Fruit fly (Drosophila melanogaster) whole organism, embryonic: ENCODE measurements around the gene CG10996.

ENCODE experiments used
- Aef1 ChIP-seq: fragments of 200-800 bp; sonication (Bioruptor generic); IDR thresholded peaks from 3 replicates; pipeline ENCODE4 v1.3.6; 2022; ENCODE audit warnings: missing biosample characterization, missing genetic modification characterization
- CG10209 ChIP-seq: fragments of 200-800 bp; sonication (Bioruptor generic); optimal IDR thresholded peaks from 3 replicates; lab custom pipeline; 2017; ENCODE audit warnings: missing biosample characterization, mild to moderate bottlenecking, missing genetic modification characterization, missing genetic modification reagents
- CG10274 ChIP-seq: fragments of 200-800 bp; sonication (Bioruptor generic); optimal IDR thresholded peaks from 3 replicates; lab custom pipeline; 2017; ENCODE audit warnings: missing biosample characterization, mild to moderate bottlenecking, missing genetic modification characterization
- CG10654 ChIP-seq: fragments of 200-800 bp; sonication (Bioruptor generic); optimal IDR thresholded peaks from 2 replicates; lab custom pipeline; 2016; ENCODE audit warnings: missing biosample characterization, missing genetic modification characterization
- CG11093 ChIP-seq: fragments of 200-800 bp; sonication (Bioruptor generic); IDR thresholded peaks from 3 replicates; pipeline ENCODE4 v1.3.6; 2022; ENCODE audit warnings: missing biosample characterization, missing genetic modification characterization
- CG12391 ChIP-seq: fragments of 200-800 bp; sonication (Bioruptor generic); optimal IDR thresholded peaks from 3 replicates; lab custom pipeline; 2018; ENCODE audit warnings: missing biosample characterization, mild to moderate bottlenecking, missing genetic modification characterization, moderate library complexity
- CG14860 ChIP-seq: fragments of 200-800 bp; sonication (Bioruptor generic); IDR thresholded peaks from 3 replicates; pipeline ENCODE4 v1.3.6; 2022; ENCODE audit warnings: missing biosample characterization, missing genetic modification characterization; ENCODE audit not compliant: partially characterized antibody
- CG14965 ChIP-seq: fragments of 200-800 bp; sonication (Bioruptor generic); optimal IDR thresholded peaks from 2 replicates; lab custom pipeline; 2016; ENCODE audit warnings: missing biosample characterization, missing genetic modification characterization, borderline replicate concordance
- CG15073 ChIP-seq: fragments of 200-800 bp; sonication (Bioruptor generic); optimal IDR thresholded peaks from 2 replicates; lab custom pipeline; 2016; ENCODE audit warnings: missing biosample characterization, missing genetic modification characterization
- CG15696 ChIP-seq: fragments of 200-800 bp; sonication (Bioruptor generic); optimal IDR thresholded peaks from 2 replicates; lab custom pipeline; 2019; ENCODE audit warnings: missing biosample characterization, mild to moderate bottlenecking, missing genetic modification characterization, moderate library complexity
- CG17328 ChIP-seq: fragments of 200-800 bp; sonication (Bioruptor generic); IDR thresholded peaks from 2 replicates; pipeline ENCODE4 v1.3.6; 2022; ENCODE audit warnings: missing biosample characterization, missing genetic modification characterization
- CG17568 ChIP-seq: fragments of 200-800 bp; sonication (Bioruptor generic); optimal IDR thresholded peaks from 2 replicates; lab custom pipeline; 2018; ENCODE audit warnings: missing biosample characterization, mild to moderate bottlenecking, missing genetic modification characterization, moderate library complexity
- CG18476 ChIP-seq: fragments of 200-800 bp; sonication (Bioruptor generic); optimal IDR thresholded peaks from 2 replicates; lab custom pipeline; 2016; ENCODE audit warnings: missing biosample characterization, mild to moderate bottlenecking, missing genetic modification characterization
- CG2116 ChIP-seq: fragments of 200-800 bp; sonication (Bioruptor generic); optimal IDR thresholded peaks from 3 replicates; lab custom pipeline; 2018; ENCODE audit warnings: missing biosample characterization, mild to moderate bottlenecking, missing genetic modification characterization
- CG2712 ChIP-seq: fragments of 200-800 bp; optimal IDR thresholded peaks from 3 replicates; lab custom pipeline; 2019; ENCODE audit warnings: missing biosample characterization, mild to moderate bottlenecking, missing genetic modification characterization, moderate library complexity
- CG4707 ChIP-seq: fragments of 200-800 bp; sonication (Bioruptor generic); optimal IDR thresholded peaks from 2 replicates; lab custom pipeline; 2018; ENCODE audit warnings: missing biosample characterization, mild to moderate bottlenecking, missing genetic modification characterization, moderate library complexity
- CG9609 ChIP-seq: fragments of 200-800 bp; sonication (Bioruptor generic); optimal IDR thresholded peaks from 3 replicates; lab custom pipeline; 2016; ENCODE audit warnings: missing biosample characterization, missing genetic modification characterization
- D19A ChIP-seq: fragments of 200-800 bp; optimal IDR thresholded peaks from 3 replicates; lab custom pipeline; 2019; ENCODE audit warnings: missing biosample characterization, mild to moderate bottlenecking, missing genetic modification characterization, moderate library complexity
- Dref ChIP-seq: fragments of 200-800 bp; sonication (Bioruptor generic); IDR thresholded peaks from 2 replicates; pipeline ENCODE4 v1.3.6; 2022; ENCODE audit warnings: missing biosample characterization, missing genetic modification characterization
- Eip74EF ChIP-seq, 2 experiments: fragments of 200-800 bp in 1 of 2; fragments of >200 bp in 1 of 2; sonication (Bioruptor generic) in 1 of 2; optimal IDR thresholded peaks; 2 replicates each; lab custom pipeline; 2017 to 2019; ENCODE audit warnings: missing biosample characterization in 2 of 2, missing genetic modification characterization in 2 of 2, mild to moderate bottlenecking in 1 of 2, moderate library complexity in 1 of 2
- Hand ChIP-seq: fragments of 200-800 bp; sonication (Bioruptor generic); optimal IDR thresholded peaks from 2 replicates; lab custom pipeline; 2017; ENCODE audit warnings: mild to moderate bottlenecking, missing biosample characterization, missing genetic modification reagents, missing genetic modification characterization
- NC2α ChIP-seq: fragments of 200-800 bp; sonication (Bioruptor generic); optimal IDR thresholded peaks from 2 replicates; lab custom pipeline; 2016; ENCODE audit warnings: missing biosample characterization, missing genetic modification characterization
- Sry-β ChIP-seq: fragments of 200-800 bp; sonication (Bioruptor generic); optimal IDR thresholded peaks from 2 replicates; lab custom pipeline; 2018; ENCODE audit warnings: missing biosample characterization, mild to moderate bottlenecking, missing genetic modification characterization, moderate library complexity
- az2 ChIP-seq: fragments of 200-800 bp; sonication (Bioruptor generic); optimal IDR thresholded peaks from 3 replicates; lab custom pipeline; 2016; ENCODE audit warnings: missing biosample characterization, missing genetic modification characterization
- bigmax ChIP-seq: fragments of 200-800 bp; sonication (Bioruptor generic); optimal IDR thresholded peaks from 2 replicates; lab custom pipeline; 2018; ENCODE audit warnings: missing biosample characterization, mild to moderate bottlenecking, missing genetic modification characterization
- chif ChIP-seq, 2 experiments: fragments of 200-800 bp; sonication (Bioruptor generic); optimal IDR thresholded peaks; 3 replicates each; lab custom pipeline; 2016; ENCODE audit warnings: missing biosample characterization in 2 of 2, missing genetic modification characterization in 2 of 2
- danr ChIP-seq: fragments of 200-800 bp; sonication (Bioruptor generic); IDR thresholded peaks from 2 replicates; pipeline ENCODE4 v1.3.6; 2022; ENCODE audit warnings: missing biosample characterization, missing genetic modification characterization
- fd3F ChIP-seq: fragments of 200-800 bp; sonication (Bioruptor generic); optimal IDR thresholded peaks from 2 replicates; lab custom pipeline; 2018; ENCODE audit warnings: missing biosample characterization, mild to moderate bottlenecking, missing genetic modification characterization, moderate library complexity
- fd96Cb ChIP-seq: fragments of 200-800 bp; sonication (Bioruptor generic); optimal IDR thresholded peaks from 2 replicates; lab custom pipeline; 2018; ENCODE audit warnings: missing biosample characterization, mild to moderate bottlenecking, missing genetic modification characterization, moderate library complexity
- grn ChIP-seq: fragments of 200-800 bp; sonication (Bioruptor generic); optimal IDR thresholded peaks from 3 replicates; lab custom pipeline; 2017; ENCODE audit warnings: missing biosample characterization, missing genetic modification characterization
- lov ChIP-seq, 2 experiments: fragments of 200-800 bp in 1 of 2; fragments of >200 bp in 1 of 2; sonication (Bioruptor generic) in 1 of 2; IDR thresholded peaks in 1 of 2; optimal IDR thresholded peaks in 1 of 2; 2 replicates in 1 of 2; 3 replicates in 1 of 2; pipeline versions ENCODE4 v1.3.6 to Lab custom; 2017 to 2022; ENCODE audit warnings: missing biosample characterization in 1 of 2, missing genetic modification characterization in 1 of 2
- luna ChIP-seq: fragments of 200-800 bp; sonication (Bioruptor generic); optimal IDR thresholded peaks from 2 replicates; lab custom pipeline; 2016; ENCODE audit warnings: missing biosample characterization, missing genetic modification characterization
- mam ChIP-seq: fragments of 200-800 bp; sonication (Bioruptor generic); optimal IDR thresholded peaks from 3 replicates; lab custom pipeline; 2016; ENCODE audit warnings: missing biosample characterization, missing genetic modification characterization
- onecut ChIP-seq: fragments of 200-800 bp; sonication (Bioruptor generic); IDR thresholded peaks from 2 replicates; pipeline ENCODE4 v1.3.6; 2022; ENCODE audit warnings: missing biosample characterization, missing genetic modification characterization
- pho ChIP-seq: fragments of 200-800 bp; sonication (Bioruptor generic); optimal IDR thresholded peaks from 2 replicates; lab custom pipeline; 2016; ENCODE audit warnings: missing biosample characterization, missing genetic modification characterization
- prd ChIP-seq, 3 experiments: fragments of >200 bp in 2 of 3; fragments of 200-800 bp in 1 of 3; sonication (Bioruptor generic) in 1 of 3; optimal IDR thresholded peaks in 2 of 3; IDR thresholded peaks in 1 of 3; 2 replicates in 2 of 3; 3 replicates in 1 of 3; pipeline versions ENCODE4 v1.3.6 to Lab custom; 2017 to 2022; ENCODE audit warnings: missing biosample characterization in 1 of 3, missing genetic modification characterization in 1 of 3
- pros ChIP-seq: fragments of 200-800 bp; sonication (Bioruptor generic); optimal IDR thresholded peaks from 3 replicates; lab custom pipeline; 2019; ENCODE audit warnings: missing biosample characterization, mild to moderate bottlenecking, missing genetic modification characterization, moderate library complexity
- pum ChIP-seq: fragments of 200-800 bp; sonication (Bioruptor generic); optimal IDR thresholded peaks from 2 replicates; lab custom pipeline; 2016; ENCODE audit warnings: missing biosample characterization, missing genetic modification characterization
- repo ChIP-seq: fragments of 200-800 bp; sonication (Bioruptor generic); optimal IDR thresholded peaks from 2 replicates; lab custom pipeline; 2016; ENCODE audit warnings: missing biosample characterization, missing genetic modification characterization
- row ChIP-seq: fragments of 200-800 bp; sonication (Bioruptor generic); IDR thresholded peaks from 3 replicates; pipeline ENCODE4 v1.3.6; 2022; ENCODE audit warnings: missing biosample characterization, missing genetic modification characterization
- sr ChIP-seq: fragments of 200-800 bp; sonication (Bioruptor generic); IDR thresholded peaks from 3 replicates; pipeline ENCODE4 v1.3.6; 2022; ENCODE audit warnings: missing biosample characterization, missing genetic modification characterization
- sug ChIP-seq: fragments of 200-800 bp; optimal IDR thresholded peaks from 2 replicates; lab custom pipeline; 2019; ENCODE audit warnings: missing biosample characterization, mild to moderate bottlenecking, missing genetic modification characterization, moderate library complexity
- toy ChIP-seq: fragments of 200-800 bp; sonication (Bioruptor generic); IDR thresholded peaks from 2 replicates; pipeline ENCODE4 v1.3.6; 2022; ENCODE audit warnings: missing biosample characterization, missing genetic modification characterization
- trem ChIP-seq: fragments of 200-800 bp; optimal IDR thresholded peaks from 3 replicates; lab custom pipeline; 2019; ENCODE audit warnings: missing biosample characterization, mild to moderate bottlenecking, missing genetic modification characterization, moderate library complexity
- trh ChIP-seq: fragments of 200-800 bp; sonication (Bioruptor generic); optimal IDR thresholded peaks from 2 replicates; lab custom pipeline; 2016; ENCODE audit warnings: missing biosample characterization, missing genetic modification characterization
- unc-4 ChIP-seq: fragments of 200-800 bp; sonication (Bioruptor generic); IDR thresholded peaks from 2 replicates; pipeline ENCODE4 v1.3.6; 2022; ENCODE audit warnings: missing biosample characterization, missing genetic modification characterization; ENCODE audit not compliant: partially characterized antibody
- wek ChIP-seq: fragments of 200-800 bp; sonication (Bioruptor generic); optimal IDR thresholded peaks from 3 replicates; lab custom pipeline; 2018; ENCODE audit warnings: missing biosample characterization, mild to moderate bottlenecking, missing genetic modification characterization, moderate library complexity

Gene CG10996

dm6 chrX:13783958-13784907, 13.2 kb downstream of the CG10996 start (continued):
- TF ChIP-seq Sry-β (GFP tag; lab: Kevin White, UChicago) (no peak), mam (GFP tag; lab: Kevin White, UChicago) (peak; percentile 23), Eip74EF (GFP tag; optimal IDR thresholded peaks at IDR 0.05; lab: Kevin White, UChicago) (peak in 1 of 2 experiments; percentile 15), chif (GFP tag; optimal IDR thresholded peaks at IDR 0.05; lab: Kevin White, UChicago) (peak; percentile 46 to 50), CG15073 (GFP tag; lab: Kevin White, UChicago) (no peak), az2 (GFP tag; lab: Kevin White, UChicago) (peak; percentile 48), fd3F (peak; percentile 5), repo (GFP tag; lab: Kevin White, UChicago) (peak; percentile 40), CG10209 (GFP tag; lab: Kevin White, UChicago) (peak; percentile 42), Dref (GFP tag; lab: Robert Waterston, UW) (no peak), CG12391 (tag; lab: Kevin White, UChicago) (peak; percentile 66), trh (GFP tag; lab: Kevin White, UChicago) (peak; percentile 5), CG15696 (tag; lab: Kevin White, UChicago) (peak; percentile 2), CG2712 (tag; lab: Kevin White, UChicago) (peak; percentile 65), CG11093 (GFP tag; lab: Robert Waterston, UW) (no peak), CG14860 (no peak), CG18476 (GFP tag; lab: Kevin White, UChicago) (peak; percentile 28), pros (GFP tag; lab: Kevin White, UChicago) (peak; percentile 47), sr (GFP tag; lab: Robert Waterston, UW) (no peak), CG2116 (peak; percentile 4), CG17568 (GFP tag; lab: Kevin White, UChicago) (peak; percentile 25), CG14965 (GFP tag; lab: Kevin White, UChicago) (no peak), fd96Cb (peak; percentile 48), CG10654 (peak; percentile 24), prd (optimal IDR thresholded peaks at IDR 0.05; lab: Kevin White, UChicago) (no peak), prd (GFP tag; IDR thresholded peaks at IDR 0.05; lab: Robert Waterston, UW) (peak; percentile 34; the same call in 2 of the 3 replicates), pho (GFP tag; lab: Kevin White, UChicago) (peak; percentile 6), sug (tag; lab: Kevin White, UChicago) (no peak), Hand (GFP tag; lab: Kevin White, UChicago) (peak; percentile 36), lov (optimal IDR thresholded peaks at IDR 0.05; lab: Kevin White, UChicago) (no peak), lov (GFP tag; IDR thresholded peaks at IDR 0.05; lab: Robert Waterston, UW) (no peak), luna (GFP tag; lab: Kevin White, UChicago) (no peak), CG17328 (no peak), toy (GFP tag; lab: Robert Waterston, UW) (no peak), unc-4 (GFP tag; lab: Robert Waterston, UW) (no peak), wek (no peak), onecut (GFP tag; lab: Robert Waterston, UW) (peak; percentile 94), row (GFP tag; lab: Robert Waterston, UW) (peak; percentile 50), grn (GFP tag; lab: Kevin White, UChicago) (no peak), Aef1 (peak; percentile 31; the same call in 1 of the 3 replicates), D19A (tag; lab: Kevin White, UChicago) (peak; percentile 36), NC2α (GFP tag; lab: Kevin White, UChicago) (no peak), CG10274 (GFP tag; lab: Kevin White, UChicago) (no peak), trem (tag; lab: Kevin White, UChicago) (peak; percentile 25), CG9609 (GFP tag; lab: Kevin White, UChicago) (no peak), bigmax (no peak), pum (GFP tag; lab: Kevin White, UChicago) (peak; percentile 44), danr (GFP tag; lab: Robert Waterston, UW) (0 out of 2 replicates have a peak, but pooled peaks have one; percentile 19), CG4707 (GFP tag; lab: Kevin White, UChicago) (no peak)
